Worm (Caenorhabditis elegans) whole organism, L4 larva: Measurements from ENCODE around the gene fbxb-42.

Source experiments
- ceh-82 ChIP-seq: sonication (generic microtip); optimal IDR thresholded peaks from 2 replicates; lab custom pipeline; 2017; ENCODE audit warnings: missing biosample characterization, missing genetic modification characterization
- daf-19 ChIP-seq: fragments of 200-800 bp; sonication (Bioruptor generic); conservative IDR thresholded peaks from 2 replicates; pipeline ENCODE4 v1.3.6; 2022; ENCODE audit warnings: missing genetic modification characterization, missing compliant biosample characterization
- egl-27 ChIP-seq: sonication (generic microtip); optimal IDR thresholded peaks from 3 replicates; lab custom pipeline; 2017; ENCODE audit warnings: missing biosample characterization, missing genetic modification reagents, missing genetic modification characterization
- fos-1 ChIP-seq: fragments of 150-350 bp; optimal IDR thresholded peaks from 2 replicates; lab custom pipeline; 2014; ENCODE audit warnings: missing biosample characterization, missing genetic modification characterization
- lin-29 ChIP-seq: fragments of 200-800 bp; sonication (Bioruptor generic); IDR thresholded peaks from 2 replicates; pipeline ENCODE4 v1.3.6; 2022; ENCODE audit warnings: missing genetic modification reagents, missing genetic modification characterization, missing compliant biosample characterization
- mdl-1 ChIP-seq, 2 experiments: fragments of 150-350 bp in 1 of 2; sonication (generic microtip) in 1 of 2; optimal IDR thresholded peaks; 2 replicates each; lab custom pipeline; 2014 to 2017; ENCODE audit warnings: missing biosample characterization in 2 of 2, missing genetic modification characterization in 2 of 2
- mdt-29 ChIP-seq: fragments of 200-800 bp; sonication (Bioruptor generic); IDR thresholded peaks from 2 replicates; pipeline ENCODE4 v1.3.6; 2022; ENCODE audit warnings: missing genetic modification reagents, missing genetic modification characterization, missing compliant biosample characterization
- rbr-2 ChIP-seq: sonication (generic microtip); optimal IDR thresholded peaks from 2 replicates; lab custom pipeline; 2016; ENCODE audit warnings: missing genotype, missing genetic modification characterization, missing compliant biosample characterization
- snpc-4 ChIP-seq: fragments of 150-350 bp; optimal IDR thresholded peaks from 2 replicates; lab custom pipeline; 2014; ENCODE audit warnings: missing biosample characterization, missing genetic modification characterization
- ztf-11 ChIP-seq: fragments of 150-350 bp; optimal IDR thresholded peaks from 2 replicates; lab custom pipeline; 2014; ENCODE audit warnings: missing biosample characterization, missing genetic modification characterization

DNA sequence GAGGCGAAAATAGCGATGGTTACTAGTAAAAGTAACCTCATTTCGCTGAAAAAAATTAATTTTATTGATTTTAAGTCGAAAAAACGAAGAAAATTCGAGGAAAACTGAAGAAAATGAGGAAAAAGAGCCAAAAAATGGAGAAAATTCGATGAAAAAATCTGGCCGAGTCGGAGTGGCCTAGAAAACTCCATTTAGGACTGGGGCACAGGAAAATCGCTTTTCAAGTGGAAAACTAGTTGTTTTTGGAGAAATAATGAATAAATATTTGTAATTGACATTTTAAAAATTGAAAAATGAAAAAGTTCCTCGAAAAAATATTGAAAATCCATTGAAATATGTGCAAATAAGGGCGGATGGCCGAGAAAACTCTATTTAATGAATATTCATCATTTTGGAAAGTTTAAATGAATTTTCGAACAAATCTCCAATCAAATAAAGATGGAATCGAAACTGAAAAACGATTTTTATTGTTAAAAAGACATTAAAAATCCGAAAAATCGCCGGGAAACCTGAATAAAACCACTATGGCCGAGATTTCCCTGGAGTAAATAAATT, 37.1 kb upstream of the fbxb-42 start, which contains the start of gene emc-1:
- TF ChIP-seq mdl-1 (tag; optimal IDR thresholded peaks at IDR 0.05; lab: Kevin White, UChicago) (no peak), fos-1 (tag; lab: Kevin White, UChicago) (no peak), mdt-29 (no peak), snpc-4 (no peak), rbr-2 (tag; lab: Kevin White, UChicago) (no peak), daf-19 (GFP tag; lab: Robert Waterston, UW) (no peak), lin-29 (GFP tag; lab: Robert Waterston, UW) (no peak), ceh-82 (tag; lab: Kevin White, UChicago) (no peak), ztf-11 (tag; lab: Kevin White, UChicago) (no peak), egl-27 (tag; lab: Kevin White, UChicago) (no peak)
